Fruit fly (Drosophila melanogaster): ENCODE results near the gene CG13358.

CG13358 gene

DNA sequence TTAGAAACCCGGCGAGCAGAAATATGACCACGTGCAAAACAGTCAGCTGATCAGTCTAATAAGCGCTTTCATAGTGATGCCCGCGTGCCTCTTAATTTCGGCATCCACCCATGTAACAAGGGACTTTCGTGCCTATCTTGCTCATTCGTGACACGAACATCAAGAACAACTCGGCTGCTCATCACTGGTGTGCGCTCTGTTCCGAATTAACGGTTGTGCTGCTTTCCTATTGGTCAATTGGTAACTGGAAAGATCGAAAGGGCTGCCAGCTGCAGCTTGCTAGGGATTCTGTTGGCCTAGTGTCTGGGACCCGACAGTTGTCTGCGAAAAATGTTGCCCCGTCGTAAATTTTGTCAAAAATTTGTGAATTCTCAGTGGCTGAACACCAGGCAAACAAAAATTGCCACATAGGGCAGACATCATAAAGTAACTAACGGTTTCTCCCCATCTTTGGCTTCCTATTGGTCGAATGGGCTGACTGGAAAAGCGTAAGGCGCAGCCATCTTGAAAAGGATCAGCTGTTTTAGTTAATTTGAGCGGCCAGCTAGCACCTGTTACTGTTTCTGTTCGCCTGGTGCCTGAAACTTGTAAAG is 8.2 kb downstream of the CG13358 start (continued):
- no peak for TF ChIP-seq chn (GFP tag; optimal IDR thresholded peaks at IDR 0.05)
- no peak for TF ChIP-seq Adf1 (GFP tag; IDR thresholded peaks at IDR 0.05)
- TF ChIP-seq stc (GFP tag; IDR thresholded peaks at IDR 0.05): no peak
- TF ChIP-seq pros (GFP tag; optimal IDR thresholded peaks at IDR 0.05): peak; percentile 90
- peak; percentile 96 for TF ChIP-seq chinmo (GFP tag; IDR thresholded peaks at IDR 0.05; ENCODE audit: partially characterized antibody)
- no peak for TF ChIP-seq Usf (GFP tag; optimal IDR thresholded peaks at IDR 0.05)
- TF ChIP-seq CoRest (tag; optimal IDR thresholded peaks at IDR 0.05): peak; percentile 27
- TF ChIP-seq prd (optimal IDR thresholded peaks at IDR 0.05): no peak
- no peak for TF ChIP-seq prd (GFP tag; IDR thresholded peaks at IDR 0.05)
- TF ChIP-seq CG1233 (GFP tag; optimal IDR thresholded peaks at IDR 0.05): no peak
- TF ChIP-seq HmgZ (tag; optimal IDR thresholded peaks at IDR 0.05): peak; percentile 40
- TF ChIP-seq CG12659 (GFP tag; optimal IDR thresholded peaks at IDR 0.05): no peak
- TF ChIP-seq amos (GFP tag; IDR thresholded peaks at IDR 0.05; ENCODE audit: partially characterized antibody): peak; percentile 95
- TF ChIP-seq Spps (tag; optimal IDR thresholded peaks at IDR 0.05): no peak
- TF ChIP-seq CG4282 (GFP tag; optimal IDR thresholded peaks at IDR 0.05): no peak
- TF ChIP-seq CG9437 (GFP tag; optimal IDR thresholded peaks at IDR 0.05): no peak
- TF ChIP-seq Xbp1 (GFP tag; optimal IDR thresholded peaks at IDR 0.05): peak; percentile 34
- TF ChIP-seq CG13775 (GFP tag; optimal IDR thresholded peaks at IDR 0.05): no peak
- TF ChIP-seq CG1602 (GFP tag; optimal IDR thresholded peaks at IDR 0.05): no peak
- no peak for TF ChIP-seq Dip2 (GFP tag; IDR thresholded peaks at IDR 0.05)
- TF ChIP-seq her (GFP tag; optimal IDR thresholded peaks at IDR 0.05): no peak
- TF ChIP-seq tx (GFP tag; optimal IDR thresholded peaks at IDR 0.05): no peak
- TF ChIP-seq CG15601 (tag; optimal IDR thresholded peaks at IDR 0.05): peak; percentile 7
- peak; percentile 32 for TF ChIP-seq Side (GFP tag; optimal IDR thresholded peaks at IDR 0.05)
- TF ChIP-seq CG5180 (GFP tag; optimal IDR thresholded peaks at IDR 0.05): no peak
- TF ChIP-seq exex (tag; optimal IDR thresholded peaks at IDR 0.05): peak; percentile 12
- peak; percentile 91 for TF ChIP-seq phol (tag; optimal IDR thresholded peaks at IDR 0.05)
- TF ChIP-seq CG15073 (GFP tag; optimal IDR thresholded peaks at IDR 0.05): no peak
- TF ChIP-seq CG7556 (GFP tag; optimal IDR thresholded peaks at IDR 0.05): no peak
- TF ChIP-seq CG31365 (tag; optimal IDR thresholded peaks at IDR 0.05): no peak
- TF ChIP-seq CG17385 (GFP tag; optimal IDR thresholded peaks at IDR 0.05): no peak
- TF ChIP-seq CG12391 (tag; optimal IDR thresholded peaks at IDR 0.05): no peak
- TF ChIP-seq CG14050 (GFP tag; IDR thresholded peaks at IDR 0.05): no peak
- TF ChIP-seq cg (GFP tag; optimal IDR thresholded peaks at IDR 0.05): no peak
- no peak for TF ChIP-seq Antp (GFP tag; optimal IDR thresholded peaks at IDR 0.05)
- TF ChIP-seq CG3281 (GFP tag; optimal IDR thresholded peaks at IDR 0.05): peak; percentile 15
- TF ChIP-seq Atf3 (GFP tag; optimal IDR thresholded peaks at IDR 0.05): no peak
- TF ChIP-seq CG17359 (tag; optimal IDR thresholded peaks at IDR 0.05): no peak
- no peak for TF ChIP-seq CG14441 (GFP tag; IDR thresholded peaks at IDR 0.05)
- peak; percentile 21 for TF ChIP-seq fd64A (GFP tag; optimal IDR thresholded peaks at IDR 0.05)
- no peak for TF ChIP-seq Hr78 (GFP tag; optimal IDR thresholded peaks at IDR 0.05)
- TF ChIP-seq nom (GFP tag; optimal IDR thresholded peaks at IDR 0.05): peak; percentile 38
- peak; percentile 86 for TF ChIP-seq inv (GFP tag; IDR thresholded peaks at IDR 0.05; ENCODE audit: partially characterized antibody)
- TF ChIP-seq CG17361 (GFP tag; IDR thresholded peaks at IDR 0.05): no peak
- no peak for TF ChIP-seq tio (GFP tag; optimal IDR thresholded peaks at IDR 0.05)
- peak; percentile 68 for TF ChIP-seq sens (GFP tag)
- TF ChIP-seq Sry-δ (GFP tag; optimal IDR thresholded peaks at IDR 0.05): peak; percentile 60
- peak; percentile 93 for TF ChIP-seq CG42726 (GFP tag; IDR thresholded peaks at IDR 0.05; ENCODE audit: partially characterized antibody)
- TF ChIP-seq hth (optimal IDR thresholded peaks at IDR 0.05): no peak
- TF ChIP-seq fd96Cb (tag; optimal IDR thresholded peaks at IDR 0.05): no peak

All from whole organism, embryonic.